Worm (Caenorhabditis elegans): ENCODE data around the gene cdh-12.

The cdh-12 gene

DNA sequence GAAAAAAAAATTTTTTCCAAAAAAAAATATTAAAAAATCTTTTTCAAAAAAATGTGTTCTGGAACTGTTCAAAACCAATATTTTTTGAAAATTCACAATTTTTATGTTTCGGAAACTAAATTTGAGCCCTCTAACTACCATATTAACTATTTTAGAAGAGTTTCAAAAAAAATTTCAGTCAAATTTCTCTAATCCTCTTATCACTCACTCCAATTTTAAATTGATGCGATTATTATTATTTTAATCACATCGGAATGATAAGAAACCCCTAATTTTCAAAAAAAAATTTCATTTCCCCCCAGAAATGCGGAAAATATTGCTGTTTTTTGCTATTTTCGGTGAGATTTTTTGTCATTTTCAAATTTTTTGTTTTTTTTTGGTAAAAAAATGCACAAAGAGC, 29.9 kb downstream of the cdh-12 start, which contains the start of gene nspg-8:
nspg-8 (plus strand) TSS at position 301 of the 400 bp plus-strand sequence.
- TF ChIP-seq sptf-1 (tag; optimal IDR thresholded peaks at IDR 0.05) (no peak), zip-8 (tag; optimal IDR thresholded peaks at IDR 0.05) (no peak), mab-5 (tag; optimal IDR thresholded peaks at IDR 0.05) (no peak), snpc-4 (tag; optimal IDR thresholded peaks at IDR 0.05) (no peak), cnd-1 (tag; optimal IDR thresholded peaks at IDR 0.05) (no peak), drap-1 (GFP tag; optimal IDR thresholded peaks at IDR 0.05) (no peak), unc-120 (tag; optimal IDR thresholded peaks at IDR 0.05; ENCODE audit: poor library complexity, severe bottlenecking) (no peak), flh-1 (GFP tag; optimal IDR thresholded peaks at IDR 0.05) (no peak)

- no peak for TF ChIP-seq blmp-1 (tag; optimal IDR thresholded peaks at IDR 0.05)
- no peak for TF ChIP-seq lsy-2 (tag; optimal IDR thresholded peaks at IDR 0.05)
- TF ChIP-seq ham-2 (GFP tag; optimal IDR thresholded peaks at IDR 0.05): no peak
- no peak for TF ChIP-seq cnd-1 (tag; optimal IDR thresholded peaks at IDR 0.05)
- no peak for TF ChIP-seq pha-4 (tag; optimal IDR thresholded peaks at IDR 0.05)
- TF ChIP-seq mls-2 (tag; optimal IDR thresholded peaks at IDR 0.05): no peak
- no peak for TF ChIP-seq drap-1 (GFP tag; optimal IDR thresholded peaks at IDR 0.05)
- TF ChIP-seq zip-8 (tag; optimal IDR thresholded peaks at IDR 0.05): no peak
- TF ChIP-seq unc-62 (GFP tag; optimal IDR thresholded peaks at IDR 0.05): no peak
- no peak for TF ChIP-seq ztf-11 (tag; optimal IDR thresholded peaks at IDR 0.05)
These were observed 41.5 kb downstream of the cdh-12 start, which contains the start of gene Y119D3B.14 for ce11 chrIII:1193326-1193862. Y119D3B.14 (minus strand) TSS chrIII:1193812.

ce11 chrIII:1196192-1196591, 44.3 kb downstream of the cdh-12 start, which contains the start of gene dss-1:
dss-1 (minus strand) TSS chrIII:1196292.
- TF ChIP-seq lin-13 (tag; optimal IDR thresholded peaks at IDR 0.05) (no peak), ces-1 (GFP tag; optimal IDR thresholded peaks at IDR 0.05) (no peak), bed-3 (GFP tag; optimal IDR thresholded peaks at IDR 0.05) (no peak), sem-2 (GFP tag; optimal IDR thresholded peaks at IDR 0.05) (no peak), zip-8 (tag; optimal IDR thresholded peaks at IDR 0.05) (no peak), unc-120 (tag; optimal IDR thresholded peaks at IDR 0.05; ENCODE audit: poor library complexity, severe bottlenecking) (no peak), tbx-8 (GFP tag; optimal IDR thresholded peaks at IDR 0.05) (no peak), cnd-1 (tag; optimal IDR thresholded peaks at IDR 0.05) (no peak), unc-62 (GFP tag; optimal IDR thresholded peaks at IDR 0.05) (no peak), lsy-2 (tag; optimal IDR thresholded peaks at IDR 0.05) (no peak), nhr-76 (tag; optimal IDR thresholded peaks at IDR 0.05) (no peak), hlh-1 (tag; optimal IDR thresholded peaks at IDR 0.05) (no peak), lin-32 (GFP tag; optimal IDR thresholded peaks at IDR 0.05) (no peak), nhr-12 (tag; optimal IDR thresholded peaks at IDR 0.05) (no peak), snpc-4 (tag; optimal IDR thresholded peaks at IDR 0.05) (no peak), M03D4.4 (tag; optimal IDR thresholded peaks at IDR 0.05) (no peak), pha-4 (tag; optimal IDR thresholded peaks at IDR 0.05) (no peak), blmp-1 (tag; optimal IDR thresholded peaks at IDR 0.05) (no peak), ham-2 (GFP tag; optimal IDR thresholded peaks at IDR 0.05) (no peak), elt-1 (tag; optimal IDR thresholded peaks at IDR 0.05; ENCODE audit: borderline replicate concordance, insufficient read depth) (no peak)

DNA sequence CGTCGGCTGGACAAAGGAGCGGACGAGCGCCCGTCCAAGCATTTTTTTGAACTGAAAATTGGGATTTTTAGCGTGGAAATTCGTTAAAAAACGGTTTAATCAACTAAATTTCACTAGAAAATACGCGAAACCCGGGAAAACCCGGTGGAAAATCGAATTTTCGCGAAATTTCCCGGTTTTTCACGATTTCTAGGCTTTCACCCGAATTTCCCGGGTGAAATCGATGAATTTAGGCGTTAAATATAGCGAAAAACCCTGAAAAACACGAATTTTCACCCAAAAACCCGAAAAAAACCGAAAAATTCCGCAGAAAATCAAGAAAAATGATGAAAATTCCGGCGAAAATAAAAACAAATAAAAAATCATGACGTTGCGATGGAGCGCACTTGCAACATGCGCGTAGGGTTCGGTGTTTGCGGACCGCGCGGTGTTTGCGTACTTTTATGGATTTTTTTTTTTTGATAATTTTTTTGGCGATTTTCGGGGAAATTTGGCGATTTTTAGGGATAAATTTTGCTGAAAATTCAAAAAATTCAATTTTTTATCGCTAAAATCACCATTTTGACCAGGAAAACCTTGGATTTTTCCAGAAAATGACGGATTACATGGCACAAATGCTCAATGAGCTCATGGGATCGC, 50.2 kb downstream of the cdh-12 start, which contains the start of the genes mrpl-45 and Y119D3B.12:
mrpl-45 (minus strand) TSS at position 51 of the 639 bp plus-strand sequence.
Y119D3B.12 (plus strand) TSS at position 589 of the 639 bp plus-strand sequence.
- TF ChIP-seq elt-3 (tag; optimal IDR thresholded peaks at IDR 0.05): no peak
- peak; percentile 64 for TF ChIP-seq pha-4 (tag; optimal IDR thresholded peaks at IDR 0.05)
- no peak for TF ChIP-seq zip-8 (tag; optimal IDR thresholded peaks at IDR 0.05)
- TF ChIP-seq mab-5 (tag; optimal IDR thresholded peaks at IDR 0.05): no peak
- no peak for TF ChIP-seq nhr-28 (tag; optimal IDR thresholded peaks at IDR 0.05)
- TF ChIP-seq elt-1 (tag; optimal IDR thresholded peaks at IDR 0.05; ENCODE audit: borderline replicate concordance, insufficient read depth): no peak
- TF ChIP-seq ceh-43 (GFP tag; optimal IDR thresholded peaks at IDR 0.05): no peak
- TF ChIP-seq ham-2 (GFP tag; optimal IDR thresholded peaks at IDR 0.05): no peak
- peak; percentile 2 for TF ChIP-seq drap-1 (GFP tag; optimal IDR thresholded peaks at IDR 0.05)
- TF ChIP-seq snpc-4 (tag; optimal IDR thresholded peaks at IDR 0.05): no peak
- no peak for TF ChIP-seq ztf-11 (tag; optimal IDR thresholded peaks at IDR 0.05)
- TF ChIP-seq hlh-1 (tag; optimal IDR thresholded peaks at IDR 0.05): no peak
- TF ChIP-seq nhr-76 (tag; optimal IDR thresholded peaks at IDR 0.05): no peak
- TF ChIP-seq unc-62 (GFP tag; optimal IDR thresholded peaks at IDR 0.05): no peak
- TF ChIP-seq nhr-12 (tag; optimal IDR thresholded peaks at IDR 0.05): no peak
- TF ChIP-seq mls-2 (tag; optimal IDR thresholded peaks at IDR 0.05): peak; percentile 26
- TF ChIP-seq nhr-237 (tag; optimal IDR thresholded peaks at IDR 0.05): peak; percentile 26
- TF ChIP-seq M03D4.4 (tag; optimal IDR thresholded peaks at IDR 0.05): peak; percentile 75
- TF ChIP-seq lsy-2 (tag; optimal IDR thresholded peaks at IDR 0.05): peak; percentile 83
- TF ChIP-seq flh-1 (GFP tag; optimal IDR thresholded peaks at IDR 0.05): no peak
- TF ChIP-seq bed-3 (GFP tag; optimal IDR thresholded peaks at IDR 0.05): no peak
- TF ChIP-seq ceh-83 (GFP tag; optimal IDR thresholded peaks at IDR 0.05): peak; percentile 26
- peak; percentile 78 for TF ChIP-seq sptf-1 (tag; optimal IDR thresholded peaks at IDR 0.05)
- no peak for TF ChIP-seq tbx-8 (GFP tag; optimal IDR thresholded peaks at IDR 0.05)
- peak; percentile 85 for TF ChIP-seq mep-1 (tag; optimal IDR thresholded peaks at IDR 0.05)
- TF ChIP-seq ceh-39 (tag; optimal IDR thresholded peaks at IDR 0.05): peak; percentile 42
- TF ChIP-seq sem-2 (GFP tag; optimal IDR thresholded peaks at IDR 0.05): no peak
- TF ChIP-seq lin-32 (GFP tag; optimal IDR thresholded peaks at IDR 0.05): no peak
- TF ChIP-seq nhr-2 (tag; optimal IDR thresholded peaks at IDR 0.05): no peak
- no peak for TF ChIP-seq cnd-1 (tag; optimal IDR thresholded peaks at IDR 0.05)
- no peak for TF ChIP-seq unc-39 (tag; optimal IDR thresholded peaks at IDR 0.05)
- no peak for TF ChIP-seq blmp-1 (tag; optimal IDR thresholded peaks at IDR 0.05)
- peak; percentile 8 for TF ChIP-seq unc-120 (tag; optimal IDR thresholded peaks at IDR 0.05; ENCODE audit: poor library complexity, severe bottlenecking)
- TF ChIP-seq ces-1 (GFP tag; optimal IDR thresholded peaks at IDR 0.05): peak; percentile 53
- TF ChIP-seq lin-13 (tag; optimal IDR thresholded peaks at IDR 0.05): peak; percentile 85
